Fruit fly (Drosophila melanogaster): Measurements from ENCODE around the gene CG8135.

Gene CG8135

DNA sequence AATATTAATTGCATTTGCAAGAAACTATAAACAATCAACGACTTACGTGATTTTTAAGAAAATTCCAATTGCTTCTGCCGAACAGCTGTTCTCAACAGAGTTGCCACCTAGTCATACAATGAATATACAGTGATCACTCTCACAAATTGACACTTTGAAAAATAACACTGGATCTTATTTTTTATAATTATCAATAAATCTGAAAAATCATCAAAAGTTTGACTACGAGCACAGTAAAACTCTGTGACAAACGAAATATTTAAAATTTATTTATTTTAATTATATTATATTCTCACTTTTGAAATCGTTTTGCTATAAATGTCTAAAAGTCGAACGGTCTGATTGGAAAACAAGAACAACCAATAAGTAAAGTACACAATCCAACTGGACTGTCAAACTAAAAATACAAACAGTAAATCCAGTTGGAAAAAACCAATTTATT is 4.2 kb upstream of the CG8135 start, which contains the start of gene CG34117:
Gene CG34117, minus strand, starts transcription at position 103 of the 442 bp plus-strand sequence.
- peak; percentile 52 for TF ChIP-seq tj (GFP tag; optimal IDR thresholded peaks at IDR 0.05)
- TF ChIP-seq Mnt (GFP tag; optimal IDR thresholded peaks at IDR 0.05) = peak; percentile 62
- peak; percentile 76 for TF ChIP-seq CG33017 (tag; optimal IDR thresholded peaks at IDR 0.05)
- TF ChIP-seq Crg-1 (GFP tag; optimal IDR thresholded peaks at IDR 0.05) = peak; percentile 70
- peak; percentile 93 for TF ChIP-seq bab1 (GFP tag; optimal IDR thresholded peaks at IDR 0.05)
- no peak for TF ChIP-seq cnc (optimal IDR thresholded peaks at IDR 0.05)
- peak; percentile 72 for TF ChIP-seq CG12768 (GFP tag; optimal IDR thresholded peaks at IDR 0.05)
- no peak for TF ChIP-seq kay (GFP tag; ENCODE audit: borderline replicate concordance)
- TF ChIP-seq CG7045 (GFP tag; optimal IDR thresholded peaks at IDR 0.05) = peak; percentile 65
- TF ChIP-seq cic (GFP tag; optimal IDR thresholded peaks at IDR 0.05) = no peak
- TF ChIP-seq toe (GFP tag; optimal IDR thresholded peaks at IDR 0.05) = peak; percentile 62
- peak; percentile 84 for TF ChIP-seq CG14711 (tag; optimal IDR thresholded peaks at IDR 0.05)
- TF ChIP-seq Hr96 (GFP tag; optimal IDR thresholded peaks at IDR 0.05) = peak; percentile 34
- no peak for TF ChIP-seq ovo (GFP tag; optimal IDR thresholded peaks at IDR 0.05)
- peak; percentile 5 for TF ChIP-seq Clk (GFP tag; optimal IDR thresholded peaks at IDR 0.05)
- TF ChIP-seq CG1620 (GFP tag; optimal IDR thresholded peaks at IDR 0.05) = peak; percentile 69
- peak; percentile 82 for TF ChIP-seq CG11617 (GFP tag; optimal IDR thresholded peaks at IDR 0.05)
- peak; percentile 56 for TF ChIP-seq pad (GFP tag; optimal IDR thresholded peaks at IDR 0.05)
- peak; percentile 89 for TF ChIP-seq CG7101 (tag; optimal IDR thresholded peaks at IDR 0.05)
- TF ChIP-seq CG5204 (GFP tag; optimal IDR thresholded peaks at IDR 0.05) = peak; percentile 52

- TF ChIP-seq CG5204 (GFP tag; optimal IDR thresholded peaks at IDR 0.05) = peak; percentile 96
- TF ChIP-seq CG7045 (GFP tag; optimal IDR thresholded peaks at IDR 0.05) = peak; percentile 95
- peak; percentile 97 for TF ChIP-seq bab1 (GFP tag; optimal IDR thresholded peaks at IDR 0.05)
- peak; percentile 88 for TF ChIP-seq cic (GFP tag; optimal IDR thresholded peaks at IDR 0.05)
- TF ChIP-seq CG11617 (GFP tag; optimal IDR thresholded peaks at IDR 0.05) = peak; percentile 97
- peak; percentile 98 for TF ChIP-seq CG7101 (tag; optimal IDR thresholded peaks at IDR 0.05)
- peak; percentile 97 for TF ChIP-seq Crg-1 (GFP tag; optimal IDR thresholded peaks at IDR 0.05)
- peak; percentile 95 for TF ChIP-seq CG12768 (GFP tag; optimal IDR thresholded peaks at IDR 0.05)
- peak; percentile 100 for TF ChIP-seq Mnt (GFP tag; optimal IDR thresholded peaks at IDR 0.05)
- TF ChIP-seq Clk (GFP tag; optimal IDR thresholded peaks at IDR 0.05) = peak; percentile 94
- TF ChIP-seq cnc (optimal IDR thresholded peaks at IDR 0.05) = no peak
- TF ChIP-seq CG1620 (GFP tag; optimal IDR thresholded peaks at IDR 0.05) = peak; percentile 99
- TF ChIP-seq kay (GFP tag; ENCODE audit: borderline replicate concordance) = no peak
- TF ChIP-seq pad (GFP tag; optimal IDR thresholded peaks at IDR 0.05) = peak; percentile 91
- peak; percentile 97 for TF ChIP-seq toe (GFP tag; optimal IDR thresholded peaks at IDR 0.05)
- peak; percentile 97 for TF ChIP-seq CG33017 (tag; optimal IDR thresholded peaks at IDR 0.05)
- peak; percentile 98 for TF ChIP-seq Hr96 (GFP tag; optimal IDR thresholded peaks at IDR 0.05)
- peak; percentile 98 for TF ChIP-seq ovo (GFP tag; optimal IDR thresholded peaks at IDR 0.05)
- peak; percentile 94 for TF ChIP-seq CG14711 (tag; optimal IDR thresholded peaks at IDR 0.05)
- peak; percentile 87 for TF ChIP-seq tj (GFP tag; optimal IDR thresholded peaks at IDR 0.05)
Measured at dm6 chr3R:9401127-9401603, 3.0 kb upstream of the CG8135 start, which contains the start of the genes RpL34b and CG8132. TSS of gene RpL34b (minus strand) at chr3R:9401226. TSS of gene CG8132 (plus strand) at chr3R:9401495.

dm6 chr3R:9408069-9408468 is 3.9 kb downstream of the CG8135 start, which contains the start of gene CG44261:
TSS of gene CG44261 (minus strand) at chr3R:9408169.
- no peak for TF ChIP-seq cnc (optimal IDR thresholded peaks at IDR 0.05)
- no peak for TF ChIP-seq CG7101 (tag; optimal IDR thresholded peaks at IDR 0.05)
- TF ChIP-seq CG14711 (tag; optimal IDR thresholded peaks at IDR 0.05) = no peak
- TF ChIP-seq kay (GFP tag; ENCODE audit: borderline replicate concordance) = no peak
- TF ChIP-seq tj (GFP tag; optimal IDR thresholded peaks at IDR 0.05) = no peak
- no peak for TF ChIP-seq Crg-1 (GFP tag; optimal IDR thresholded peaks at IDR 0.05)
- no peak for TF ChIP-seq Mnt (GFP tag; optimal IDR thresholded peaks at IDR 0.05)
- no peak for TF ChIP-seq Hr96 (GFP tag; optimal IDR thresholded peaks at IDR 0.05)
- TF ChIP-seq toe (GFP tag; optimal IDR thresholded peaks at IDR 0.05) = no peak
- no peak for TF ChIP-seq Clk (GFP tag; optimal IDR thresholded peaks at IDR 0.05)
- TF ChIP-seq CG1620 (GFP tag; optimal IDR thresholded peaks at IDR 0.05) = no peak
- TF ChIP-seq ovo (GFP tag; optimal IDR thresholded peaks at IDR 0.05) = no peak
- no peak for TF ChIP-seq CG12768 (GFP tag; optimal IDR thresholded peaks at IDR 0.05)

dm6 chr3R:9410182-9410581 is 6.0 kb downstream of the CG8135 start, which contains the start of gene betaTub85D:
TSS of gene betaTub85D (minus strand) at chr3R:9410282.
- no peak for TF ChIP-seq CG1620 (GFP tag; optimal IDR thresholded peaks at IDR 0.05)
- no peak for TF ChIP-seq CG33017 (tag; optimal IDR thresholded peaks at IDR 0.05)
- no peak for TF ChIP-seq pad (GFP tag; optimal IDR thresholded peaks at IDR 0.05)
- no peak for TF ChIP-seq Mnt (GFP tag; optimal IDR thresholded peaks at IDR 0.05)
- TF ChIP-seq Crg-1 (GFP tag; optimal IDR thresholded peaks at IDR 0.05) = no peak
- no peak for TF ChIP-seq bab1 (GFP tag; optimal IDR thresholded peaks at IDR 0.05)
- TF ChIP-seq kay (GFP tag; ENCODE audit: borderline replicate concordance) = no peak
- no peak for TF ChIP-seq Hr96 (GFP tag; optimal IDR thresholded peaks at IDR 0.05)
- no peak for TF ChIP-seq Clk (GFP tag; optimal IDR thresholded peaks at IDR 0.05)
- no peak for TF ChIP-seq tj (GFP tag; optimal IDR thresholded peaks at IDR 0.05)
- no peak for TF ChIP-seq ovo (GFP tag; optimal IDR thresholded peaks at IDR 0.05)
- TF ChIP-seq cic (GFP tag; optimal IDR thresholded peaks at IDR 0.05) = no peak
- no peak for TF ChIP-seq CG14711 (tag; optimal IDR thresholded peaks at IDR 0.05)
- TF ChIP-seq cnc (optimal IDR thresholded peaks at IDR 0.05) = no peak
- no peak for TF ChIP-seq toe (GFP tag; optimal IDR thresholded peaks at IDR 0.05)

dm6 chr3R:9411928-9412640 is 7.9 kb downstream of the CG8135 start, which contains the start of the genes Task7 and alpha-Man-IIa:
TSS of gene Task7 (minus strand) at chr3R:9412293.
TSS of gene alpha-Man-IIa (plus strand) at chr3R:9412548.
- no peak for TF ChIP-seq bab1 (GFP tag; optimal IDR thresholded peaks at IDR 0.05)
- TF ChIP-seq ovo (GFP tag; optimal IDR thresholded peaks at IDR 0.05) = peak; percentile 80
- TF ChIP-seq CG33017 (tag; optimal IDR thresholded peaks at IDR 0.05) = no peak
- TF ChIP-seq Hr96 (GFP tag; optimal IDR thresholded peaks at IDR 0.05) = no peak
- TF ChIP-seq CG11617 (GFP tag; optimal IDR thresholded peaks at IDR 0.05) = no peak
- no peak for TF ChIP-seq CG12768 (GFP tag; optimal IDR thresholded peaks at IDR 0.05)
- TF ChIP-seq CG14711 (tag; optimal IDR thresholded peaks at IDR 0.05) = no peak
- TF ChIP-seq cic (GFP tag; optimal IDR thresholded peaks at IDR 0.05) = no peak

Data from whole organism, adult.